Fruit fly (Drosophila melanogaster) whole organism, embryonic: Measurements from ENCODE around the gene CG18302.
A peak's percentile ranks its signal among the peaks of the same experiment; 100 is the strongest.

Experiments used
- Bgb ChIP-seq: fragments of 200-800 bp; sonication (Bioruptor generic); IDR thresholded peaks from 2 replicates; pipeline ENCODE4 v1.3.6; 2022; ENCODE audit warnings: missing biosample characterization, missing genetic modification characterization; ENCODE audit not compliant: partially characterized antibody
- CG10209 ChIP-seq: fragments of 200-800 bp; sonication (Bioruptor generic); optimal IDR thresholded peaks from 3 replicates; lab custom pipeline; 2017; ENCODE audit warnings: missing biosample characterization, mild to moderate bottlenecking, missing genetic modification characterization, missing genetic modification reagents
- CG11504 ChIP-seq: fragments of 200-800 bp; sonication (Bioruptor generic); optimal IDR thresholded peaks from 3 replicates; lab custom pipeline; 2019; ENCODE audit warnings: missing biosample characterization, mild to moderate bottlenecking, missing genetic modification characterization, moderate library complexity
- CG11695 ChIP-seq: fragments of 200-800 bp; sonication (Bioruptor generic); IDR thresholded peaks from 3 replicates; pipeline ENCODE4 v1.3.6; 2022; ENCODE audit warnings: missing biosample characterization, missing genetic modification characterization
- CG12769 ChIP-seq: fragments of 200-800 bp; sonication (Bioruptor generic); optimal IDR thresholded peaks from 2 replicates; lab custom pipeline; 2019; ENCODE audit warnings: missing biosample characterization, mild to moderate bottlenecking, missing genetic modification characterization, moderate library complexity
- CG15479 ChIP-seq: fragments of 200-800 bp; sonication (Bioruptor generic); optimal IDR thresholded peaks from 3 replicates; lab custom pipeline; 2019; ENCODE audit warnings: missing biosample characterization, mild to moderate bottlenecking, missing genetic modification characterization, moderate library complexity
- CG15601 ChIP-seq: fragments of 200-800 bp; sonication (Bioruptor generic); optimal IDR thresholded peaks from 3 replicates; lab custom pipeline; 2019; ENCODE audit warnings: missing biosample characterization, mild to moderate bottlenecking, missing genetic modification characterization, moderate library complexity
- CG17568 ChIP-seq: fragments of 200-800 bp; sonication (Bioruptor generic); optimal IDR thresholded peaks from 2 replicates; lab custom pipeline; 2018; ENCODE audit warnings: missing biosample characterization, mild to moderate bottlenecking, missing genetic modification characterization, moderate library complexity
- CG2199 ChIP-seq: fragments of 200-800 bp; sonication (Bioruptor generic); IDR thresholded peaks from 3 replicates; pipeline ENCODE4 v1.3.6; 2022; ENCODE audit warnings: missing biosample characterization, missing genetic modification characterization
- CG34422 ChIP-seq: fragments of 200-800 bp; sonication (Bioruptor generic); IDR thresholded peaks from 3 replicates; pipeline ENCODE4 v1.3.6; 2022; ENCODE audit warnings: missing biosample characterization, missing genetic modification characterization
- CG4360 ChIP-seq: fragments of 200-800 bp; sonication (Bioruptor generic); IDR thresholded peaks from 2 replicates; pipeline ENCODE4 v1.3.6; 2022; ENCODE audit warnings: missing biosample characterization, missing genetic modification characterization
- CG5180 ChIP-seq: fragments of 200-800 bp; sonication (Bioruptor generic); optimal IDR thresholded peaks from 3 replicates; lab custom pipeline; 2017; ENCODE audit warnings: missing biosample characterization, missing genetic modification characterization, mild to moderate bottlenecking, moderate library complexity, missing genetic modification reagents
- CG6654 ChIP-seq: fragments of 200-800 bp; sonication (Bioruptor generic); optimal IDR thresholded peaks from 2 replicates; lab custom pipeline; 2017; ENCODE audit warnings: missing biosample characterization, mild to moderate bottlenecking, missing genetic modification characterization
- CG6791 ChIP-seq: fragments of 200-800 bp; sonication (Bioruptor generic); IDR thresholded peaks from 3 replicates; pipeline ENCODE4 v1.3.6; 2022; ENCODE audit warnings: missing biosample characterization, missing genetic modification characterization; ENCODE audit not compliant: partially characterized antibody
- CG8290 ChIP-seq, 3 experiments: fragments of 200-800 bp; sonication (Bioruptor generic); optimal IDR thresholded peaks; 2 replicates each; lab custom pipeline; 2016 to 2019; ENCODE audit warnings: missing biosample characterization in 3 of 3, missing genetic modification characterization in 3 of 3, mild to moderate bottlenecking in 2 of 3, moderate library complexity in 1 of 3
- Dfd ChIP-seq, 2 experiments: fragments of >200 bp; optimal IDR thresholded peaks; 2 replicates each; lab custom pipeline; 2017; ENCODE audit warnings: missing biosample characterization in 2 of 2, missing genetic modification characterization in 2 of 2
- Dll ChIP-seq: fragments of 200-800 bp; sonication (Bioruptor generic); IDR thresholded peaks from 4 replicates; pipeline ENCODE4 v1.3.6; 2022; ENCODE audit warnings: missing biosample characterization, missing genetic modification characterization; ENCODE audit not compliant: partially characterized antibody
- Dp ChIP-seq: fragments of 200-800 bp; sonication (Bioruptor generic); optimal IDR thresholded peaks from 2 replicates; lab custom pipeline; 2018; ENCODE audit warnings: missing biosample characterization, mild to moderate bottlenecking, missing genetic modification characterization, moderate library complexity
- E2f2 ChIP-seq: fragments of 200-800 bp; sonication (Bioruptor generic); IDR thresholded peaks from 2 replicates; pipeline ENCODE4 v1.3.6; 2022; ENCODE audit warnings: missing biosample characterization, missing genetic modification characterization
- Eip74EF ChIP-seq, 2 experiments: fragments of 200-800 bp in 1 of 2; fragments of >200 bp in 1 of 2; sonication (Bioruptor generic) in 1 of 2; optimal IDR thresholded peaks; 2 replicates each; lab custom pipeline; 2017 to 2019; ENCODE audit warnings: missing biosample characterization in 2 of 2, missing genetic modification characterization in 2 of 2, mild to moderate bottlenecking in 1 of 2, moderate library complexity in 1 of 2
- Gsc ChIP-seq: fragments of 200-800 bp; sonication (Bioruptor generic); IDR thresholded peaks from 2 replicates; pipeline ENCODE4 v1.3.6; 2022; ENCODE audit warnings: missing biosample characterization, missing genetic modification characterization
- Gug ChIP-seq: fragments of 200-800 bp; sonication (Bioruptor generic); IDR thresholded peaks from 4 replicates; pipeline ENCODE4 v1.3.6; 2022; ENCODE audit warnings: missing biosample characterization, missing genetic modification characterization
- HLH3B ChIP-seq: fragments of 200-800 bp; sonication (Bioruptor generic); IDR thresholded peaks from 2 replicates; pipeline ENCODE4 v1.3.6; 2022; ENCODE audit warnings: missing biosample characterization, missing genetic modification characterization
- HLHmδ ChIP-seq: fragments of 200-800 bp; sonication (Bioruptor generic); optimal IDR thresholded peaks from 2 replicates; lab custom pipeline; 2018; ENCODE audit warnings: missing biosample characterization, mild to moderate bottlenecking, missing genetic modification characterization, moderate library complexity
- Jarid2 ChIP-seq: fragments of 200-800 bp; sonication (Bioruptor generic); optimal IDR thresholded peaks from 3 replicates; lab custom pipeline; 2017; ENCODE audit warnings: mild to moderate bottlenecking, missing biosample characterization, missing genetic modification reagents, missing genetic modification characterization
- Opbp ChIP-seq: fragments of 200-800 bp; sonication (Bioruptor generic); IDR thresholded peaks from 3 replicates; pipeline ENCODE4 v1.3.6; 2022; ENCODE audit warnings: missing biosample characterization, missing genetic modification characterization; ENCODE audit not compliant: partially characterized antibody
- Pdp1 ChIP-seq, 2 experiments: fragments of 200-800 bp; sonication (Bioruptor generic); optimal IDR thresholded peaks; 3 replicates each; lab custom pipeline; 2016; ENCODE audit warnings: missing biosample characterization in 2 of 2, missing genetic modification characterization in 2 of 2, mild to moderate bottlenecking in 1 of 2, moderate library complexity in 1 of 2
- Ptx1 ChIP-seq: fragments of 200-800 bp; sonication (Bioruptor generic); IDR thresholded peaks from 2 replicates; pipeline ENCODE4 v1.3.6; 2022; ENCODE audit warnings: missing biosample characterization, missing genetic modification characterization
- cad ChIP-seq: fragments of >200 bp; optimal IDR thresholded peaks from 2 replicates; lab custom pipeline; 2017; ENCODE audit warnings: missing biosample characterization, missing genetic modification characterization
- cg ChIP-seq: fragments of 200-800 bp; sonication (Bioruptor generic); optimal IDR thresholded peaks from 3 replicates; lab custom pipeline; 2019; ENCODE audit warnings: missing biosample characterization, mild to moderate bottlenecking, missing genetic modification characterization, moderate library complexity
- chm ChIP-seq: fragments of 200-800 bp; sonication (Bioruptor generic); IDR thresholded peaks from 2 replicates; pipeline ENCODE4 v1.3.6; 2022; ENCODE audit warnings: missing biosample characterization, missing genetic modification characterization
- ci ChIP-seq: fragments of 200-800 bp; sonication (Bioruptor generic); IDR thresholded peaks from 3 replicates; pipeline ENCODE4 v1.3.6; 2022; ENCODE audit warnings: missing biosample characterization, missing genetic modification characterization
- da ChIP-seq: fragments of 200-800 bp; sonication (Bioruptor generic); optimal IDR thresholded peaks from 2 replicates; lab custom pipeline; 2016; ENCODE audit warnings: missing biosample characterization, missing genetic modification characterization
- eve ChIP-seq, 2 experiments: fragments of >200 bp; optimal IDR thresholded peaks; 2 replicates each; lab custom pipeline; 2017; ENCODE audit warnings: missing biosample characterization in 2 of 2, missing genetic modification characterization in 2 of 2
- ewg ChIP-seq: fragments of 200-800 bp; sonication (Bioruptor generic); optimal IDR thresholded peaks from 3 replicates; lab custom pipeline; 2017; ENCODE audit warnings: mild to moderate bottlenecking, missing biosample characterization, missing genetic modification reagents, missing genetic modification characterization
- gcm2 ChIP-seq: fragments of 200-800 bp; sonication (Bioruptor generic); optimal IDR thresholded peaks from 2 replicates; lab custom pipeline; 2016; ENCODE audit warnings: missing biosample characterization, missing genetic modification characterization
- ken ChIP-seq: fragments of 200-800 bp; sonication (Bioruptor generic); IDR thresholded peaks from 3 replicates; pipeline ENCODE4 v1.3.6; 2022; ENCODE audit warnings: missing biosample characterization, missing genetic modification characterization
- kni ChIP-seq: fragments of 200-800 bp; sonication (Bioruptor generic); optimal IDR thresholded peaks from 3 replicates; lab custom pipeline; 2017; ENCODE audit warnings: mild to moderate bottlenecking, missing biosample characterization, missing genetic modification reagents, missing genetic modification characterization
- knrl ChIP-seq: fragments of 200-800 bp; sonication (Bioruptor generic); IDR thresholded peaks from 3 replicates; pipeline ENCODE4 v1.3.6; 2022; ENCODE audit warnings: missing biosample characterization, missing genetic modification characterization; ENCODE audit not compliant: partially characterized antibody
- mam ChIP-seq: fragments of 200-800 bp; sonication (Bioruptor generic); optimal IDR thresholded peaks from 3 replicates; lab custom pipeline; 2016; ENCODE audit warnings: missing biosample characterization, missing genetic modification characterization
- nerfin-1 ChIP-seq: fragments of 200-800 bp; sonication (Bioruptor generic); optimal IDR thresholded peaks from 3 replicates; lab custom pipeline; 2019; ENCODE audit warnings: missing biosample characterization, mild to moderate bottlenecking, missing genetic modification characterization, moderate library complexity
- pros ChIP-seq: fragments of 200-800 bp; sonication (Bioruptor generic); optimal IDR thresholded peaks from 3 replicates; lab custom pipeline; 2019; ENCODE audit warnings: missing biosample characterization, mild to moderate bottlenecking, missing genetic modification characterization, moderate library complexity
- sens ChIP-seq: fragments of 200-800 bp; sonication (Bioruptor generic); peaks from one replicate; lab custom pipeline; 2016; ENCODE audit warnings: missing biosample characterization, missing genetic modification characterization
- tll ChIP-seq, 2 experiments: fragments of 200-800 bp in 1 of 2; fragments of >200 bp in 1 of 2; sonication (Bioruptor generic) in 1 of 2; optimal IDR thresholded peaks; 2 replicates each; lab custom pipeline; 2017 to 2019; ENCODE audit warnings: missing biosample characterization in 2 of 2, missing genetic modification characterization in 2 of 2, mild to moderate bottlenecking in 1 of 2, moderate library complexity in 1 of 2
- zen ChIP-seq: fragments of 200-800 bp; sonication (Bioruptor generic); optimal IDR thresholded peaks from 3 replicates; lab custom pipeline; 2018; ENCODE audit warnings: missing biosample characterization, mild to moderate bottlenecking, missing genetic modification characterization, moderate library complexity
- zfh1 ChIP-seq: fragments of 200-800 bp; sonication (Bioruptor generic); IDR thresholded peaks from 3 replicates; pipeline ENCODE4 v1.3.6; 2022; ENCODE audit warnings: missing biosample characterization, missing genetic modification characterization

Gene CG18302

dm6 chr2L:10544421-10545120, 10.4 kb downstream of the CG18302 start, which contains the start of gene Trim9:
Gene Trim9 (plus strand): TSS chr2L:10544883.
- TF ChIP-seq zfh1 (GFP tag; lab: Robert Waterston, UW) (no peak; the same call in 2 of the 3 replicates), CG34422 (peak; percentile 10; the same call in 1 of the 3 replicates), Dll (GFP tag; lab: Robert Waterston, UW) (no peak), CG10209 (GFP tag; lab: Kevin White, UChicago) (no peak), da (GFP tag; lab: Kevin White, UChicago) (no peak), CG11504 (peak; percentile 48), chm (peak; percentile 50; the same call in 1 of the 2 replicates), HLHmδ (peak; percentile 37), Jarid2 (peak; percentile 97), Dfd (GFP tag; optimal IDR thresholded peaks at IDR 0.05; lab: Kevin White, UChicago) (no peak), knrl (GFP tag; lab: Robert Waterston, UW) (peak; percentile 14; the same call in 1 of the 3 replicates), Bgb (GFP tag; lab: Robert Waterston, UW) (peak; percentile 33; the same call in 1 of the 2 replicates), Eip74EF (GFP tag; optimal IDR thresholded peaks at IDR 0.05; lab: Kevin White, UChicago) (peak in 1 of 2 experiments; percentile 23), Opbp (GFP tag; lab: Robert Waterston, UW) (peak; percentile 58; the same call in 1 of the 3 replicates), CG8290 (GFP tag; optimal IDR thresholded peaks at IDR 0.05; lab: Kevin White, UChicago) (no peak), CG8290 (tag; optimal IDR thresholded peaks at IDR 0.05; lab: Kevin White, UChicago) (peak in 1 of 2 experiments; percentile 29), eve (GFP tag; optimal IDR thresholded peaks at IDR 0.05; lab: Kevin White, UChicago) (peak in 1 of 2 experiments; percentile 1), sens (GFP tag; lab: Kevin White, UChicago) (peak; percentile 73), ken (GFP tag; lab: Robert Waterston, UW) (peak; percentile 39; the same call in 1 of the 3 replicates), CG11695 (GFP tag; lab: Robert Waterston, UW) (0 out of 3 replicates have a peak, but pooled peaks have one; percentile 50), CG2199 (GFP tag; lab: Robert Waterston, UW) (0 out of 3 replicates have a peak, but pooled peaks have one; percentile 40), Gsc (no peak), CG6654 (GFP tag; lab: Kevin White, UChicago) (peak; percentile 79), ci (peak; percentile 59; the same call in 1 of the 3 replicates), gcm2 (GFP tag; lab: Kevin White, UChicago) (no peak), E2f2 (GFP tag; lab: Robert Waterston, UW) (peak; percentile 73), Dp (GFP tag; lab: Kevin White, UChicago) (peak; percentile 55), Pdp1 (GFP tag; optimal IDR thresholded peaks at IDR 0.05; lab: Kevin White, UChicago) (peak in 1 of 2 experiments; percentile 40), mam (GFP tag; lab: Kevin White, UChicago) (no peak), CG5180 (GFP tag; lab: Kevin White, UChicago) (peak; percentile 98), CG6791 (GFP tag; lab: Robert Waterston, UW) (peak; percentile 11; the same call in 1 of the 3 replicates), Gug (GFP tag; lab: Robert Waterston, UW) (no peak), CG15601 (tag; lab: Kevin White, UChicago) (peak; percentile 85), HLH3B (peak; percentile 4; the same call in 1 of the 2 replicates), Ptx1 (GFP tag; lab: Robert Waterston, UW) (no peak)
- TF ChIP-seq, all 482 proteins: peak for 24

dm6 chr2L:10548814-10549423, 14.8 kb downstream of the CG18302 start:
- no peak for TF ChIP-seq cg
- TF ChIP-seq kni, result peak; percentile 47
- peak; percentile 10 for TF ChIP-seq CG11504
- peak; percentile 30 for TF ChIP-seq zen (tag; lab: Kevin White, UChicago)
- no peak for TF ChIP-seq ewg
- TF ChIP-seq CG12769 (tag; lab: Kevin White, UChicago), result no peak
- TF ChIP-seq nerfin-1 (tag; lab: Kevin White, UChicago), result peak; percentile 88
- TF ChIP-seq pros (GFP tag; lab: Kevin White, UChicago), result peak; percentile 87
- TF ChIP-seq CG17568, result no peak
- peak; percentile 91 for TF ChIP-seq cad
- TF ChIP-seq CG4360 (GFP tag; lab: Robert Waterston, UW), result peak; percentile 44; the same call in 1 of the 2 replicates
- TF ChIP-seq CG15479 (GFP tag; lab: Kevin White, UChicago), result peak; percentile 36
- peak in 1 of 2 experiments; percentile 74 for TF ChIP-seq tll (GFP tag; optimal IDR thresholded peaks at IDR 0.05; lab: Kevin White, UChicago)
